Fruit fly (Drosophila melanogaster) whole organism, embryonic: ENCODE results near the gene CG17283.

Source experiments
- Adf1 ChIP-seq: fragments of 200-800 bp; sonication (Bioruptor generic); IDR thresholded peaks from 2 replicates; pipeline ENCODE4 v1.3.6; 2022; ENCODE audit warnings: missing biosample characterization, missing genetic modification characterization
- CG11560 ChIP-seq: fragments of 200-800 bp; sonication (Bioruptor generic); IDR thresholded peaks from 3 replicates; pipeline ENCODE4 v1.3.6; 2022; ENCODE audit warnings: missing biosample characterization, missing genetic modification characterization
- CG12942 ChIP-seq: fragments of 200-800 bp; sonication (Bioruptor generic); optimal IDR thresholded peaks from 3 replicates; lab custom pipeline; 2016; ENCODE audit warnings: missing biosample characterization, missing genetic modification characterization
- CG1529 ChIP-seq: fragments of 200-800 bp; sonication (Bioruptor generic); optimal IDR thresholded peaks from 3 replicates; lab custom pipeline; 2018; ENCODE audit warnings: missing biosample characterization, missing genetic modification characterization
- CG15601 ChIP-seq: fragments of 200-800 bp; sonication (Bioruptor generic); optimal IDR thresholded peaks from 3 replicates; lab custom pipeline; 2019; ENCODE audit warnings: missing biosample characterization, mild to moderate bottlenecking, missing genetic modification characterization, moderate library complexity
- CG18011 ChIP-seq: fragments of 200-800 bp; sonication (Bioruptor generic); optimal IDR thresholded peaks from 2 replicates; lab custom pipeline; 2017; ENCODE audit warnings: missing biosample characterization, missing genetic modification characterization, mild to moderate bottlenecking, moderate library complexity, missing genotype
- CG2116 ChIP-seq: fragments of 200-800 bp; sonication (Bioruptor generic); optimal IDR thresholded peaks from 3 replicates; lab custom pipeline; 2018; ENCODE audit warnings: missing biosample characterization, mild to moderate bottlenecking, missing genetic modification characterization
- CG31365 ChIP-seq: fragments of 200-800 bp; sonication (Bioruptor generic); optimal IDR thresholded peaks from 2 replicates; lab custom pipeline; 2018; ENCODE audit warnings: missing biosample characterization, mild to moderate bottlenecking, missing genetic modification characterization
- CG34422 ChIP-seq: fragments of 200-800 bp; sonication (Bioruptor generic); IDR thresholded peaks from 3 replicates; pipeline ENCODE4 v1.3.6; 2022; ENCODE audit warnings: missing biosample characterization, missing genetic modification characterization
- CG42726 ChIP-seq: fragments of 200-800 bp; sonication (Bioruptor generic); IDR thresholded peaks from 2 replicates; pipeline ENCODE4 v1.3.6; 2022; ENCODE audit warnings: missing biosample characterization, missing genetic modification characterization; ENCODE audit not compliant: partially characterized antibody
- CG4282 ChIP-seq: fragments of 200-800 bp; sonication (Bioruptor generic); optimal IDR thresholded peaks from 2 replicates; lab custom pipeline; 2016; ENCODE audit warnings: missing biosample characterization, missing genetic modification characterization
- CG4360 ChIP-seq: fragments of 200-800 bp; sonication (Bioruptor generic); IDR thresholded peaks from 2 replicates; pipeline ENCODE4 v1.3.6; 2022; ENCODE audit warnings: missing biosample characterization, missing genetic modification characterization
- CG7745 ChIP-seq: fragments of 200-800 bp; sonication (Bioruptor generic); optimal IDR thresholded peaks from 2 replicates; lab custom pipeline; 2018; ENCODE audit warnings: missing biosample characterization, mild to moderate bottlenecking, missing genetic modification characterization, moderate library complexity
- CG8290 ChIP-seq, 3 experiments: fragments of 200-800 bp; sonication (Bioruptor generic); optimal IDR thresholded peaks; 2 replicates each; lab custom pipeline; 2016 to 2019; ENCODE audit warnings: missing biosample characterization in 3 of 3, missing genetic modification characterization in 3 of 3, mild to moderate bottlenecking in 2 of 3, moderate library complexity in 1 of 3
- CG8359 ChIP-seq: fragments of 200-800 bp; sonication (Bioruptor generic); optimal IDR thresholded peaks from 2 replicates; lab custom pipeline; 2017; ENCODE audit warnings: missing biosample characterization, mild to moderate bottlenecking, missing genetic modification characterization, borderline replicate concordance
- D ChIP-seq, 2 experiments: fragments of 200-800 bp in 1 of 2; fragments of >200 bp in 1 of 2; sonication (Bioruptor generic) in 1 of 2; optimal IDR thresholded peaks; 2 replicates in 1 of 2; 3 replicates in 1 of 2; lab custom pipeline; 2017; ENCODE audit warnings: mild to moderate bottlenecking in 1 of 2, missing biosample characterization in 1 of 2, missing genetic modification characterization in 1 of 2, missing genetic modification reagents in 1 of 2
- Dek ChIP-seq: fragments of 200-800 bp; sonication (Bioruptor generic); optimal IDR thresholded peaks from 3 replicates; lab custom pipeline; 2019; ENCODE audit warnings: missing biosample characterization, mild to moderate bottlenecking, missing genetic modification characterization, moderate library complexity
- Dip2 ChIP-seq: fragments of 200-800 bp; sonication (Bioruptor generic); IDR thresholded peaks from 2 replicates; pipeline ENCODE4 v1.3.6; 2022; ENCODE audit warnings: missing biosample characterization, missing genetic modification characterization
- Dref ChIP-seq: fragments of 200-800 bp; sonication (Bioruptor generic); IDR thresholded peaks from 2 replicates; pipeline ENCODE4 v1.3.6; 2022; ENCODE audit warnings: missing biosample characterization, missing genetic modification characterization
- Eip74EF ChIP-seq, 2 experiments: fragments of 200-800 bp in 1 of 2; fragments of >200 bp in 1 of 2; sonication (Bioruptor generic) in 1 of 2; optimal IDR thresholded peaks; 2 replicates each; lab custom pipeline; 2017 to 2019; ENCODE audit warnings: missing biosample characterization in 2 of 2, missing genetic modification characterization in 2 of 2, mild to moderate bottlenecking in 1 of 2, moderate library complexity in 1 of 2
- Gsc ChIP-seq: fragments of 200-800 bp; sonication (Bioruptor generic); IDR thresholded peaks from 2 replicates; pipeline ENCODE4 v1.3.6; 2022; ENCODE audit warnings: missing biosample characterization, missing genetic modification characterization
- Hsf ChIP-seq: fragments of 200-800 bp; sonication (Bioruptor generic); optimal IDR thresholded peaks from 3 replicates; lab custom pipeline; 2016; ENCODE audit warnings: missing biosample characterization, missing genetic modification characterization
- MESR4 ChIP-seq: fragments of 200-800 bp; sonication (Bioruptor generic); optimal IDR thresholded peaks from 2 replicates; lab custom pipeline; 2018; ENCODE audit warnings: missing biosample characterization, mild to moderate bottlenecking, missing genetic modification characterization, moderate library complexity
- NC2β ChIP-seq: fragments of 200-800 bp; sonication (Bioruptor generic); optimal IDR thresholded peaks from 2 replicates; lab custom pipeline; 2016; ENCODE audit warnings: missing biosample characterization, missing genetic modification characterization
- Ptx1 ChIP-seq: fragments of 200-800 bp; sonication (Bioruptor generic); IDR thresholded peaks from 2 replicates; pipeline ENCODE4 v1.3.6; 2022; ENCODE audit warnings: missing biosample characterization, missing genetic modification characterization
- Sin3A ChIP-seq: fragments of >200 bp; optimal IDR thresholded peaks from 2 replicates; lab custom pipeline; 2018
- Sox102F ChIP-seq: fragments of 200-800 bp; sonication (Bioruptor generic); optimal IDR thresholded peaks from 2 replicates; lab custom pipeline; 2018; ENCODE audit warnings: missing biosample characterization, mild to moderate bottlenecking, missing genetic modification characterization, moderate library complexity
- Stat92E ChIP-seq, 3 experiments: fragments of >200 bp in 2 of 3; fragments of 200-800 bp in 1 of 3; sonication (Bioruptor generic) in 1 of 3; optimal IDR thresholded peaks; 2 replicates each; lab custom pipeline; 2017 to 2019; ENCODE audit warnings: missing biosample characterization in 3 of 3, missing genetic modification characterization in 3 of 3, mild to moderate bottlenecking in 1 of 3, moderate library complexity in 1 of 3
- Taf1 ChIP-seq: fragments of 200-800 bp; sonication (Bioruptor generic); IDR thresholded peaks from 2 replicates; pipeline ENCODE4 v1.3.6; 2022; ENCODE audit warnings: missing biosample characterization, missing genetic modification characterization
- YL-1 ChIP-seq: fragments of 200-800 bp; sonication (Bioruptor generic); optimal IDR thresholded peaks from 3 replicates; lab custom pipeline; 2017; ENCODE audit warnings: missing biosample characterization, mild to moderate bottlenecking, missing genetic modification characterization
- ab ChIP-seq: fragments of 200-800 bp; sonication (Bioruptor generic); optimal IDR thresholded peaks from 2 replicates; lab custom pipeline; 2016; ENCODE audit warnings: missing biosample characterization, missing genetic modification characterization
- aop ChIP-seq: fragments of 200-800 bp; sonication (Bioruptor generic); IDR thresholded peaks from 2 replicates; pipeline ENCODE4 v1.3.6; 2022; ENCODE audit warnings: missing biosample characterization, missing genetic modification characterization
- bbx ChIP-seq: fragments of 200-800 bp; sonication (Bioruptor generic); IDR thresholded peaks from 2 replicates; pipeline ENCODE4 v1.3.6; 2022; ENCODE audit warnings: missing biosample characterization, missing genetic modification characterization; ENCODE audit not compliant: partially characterized antibody
- cad ChIP-seq: fragments of >200 bp; optimal IDR thresholded peaks from 2 replicates; lab custom pipeline; 2017; ENCODE audit warnings: missing biosample characterization, missing genetic modification characterization
- cwo ChIP-seq: fragments of 200-800 bp; sonication (Bioruptor generic); optimal IDR thresholded peaks from 3 replicates; lab custom pipeline; 2017; ENCODE audit warnings: missing biosample characterization, missing genetic modification characterization, mild to moderate bottlenecking, moderate library complexity, missing genetic modification reagents
- dati ChIP-seq: fragments of 200-800 bp; sonication (Bioruptor generic); IDR thresholded peaks from 2 replicates; pipeline ENCODE4 v1.3.6; 2022; ENCODE audit warnings: missing biosample characterization, missing genetic modification characterization
- disco-r ChIP-seq: fragments of 200-800 bp; sonication (Bioruptor generic); optimal IDR thresholded peaks from 2 replicates; lab custom pipeline; 2016; ENCODE audit warnings: missing biosample characterization, missing genetic modification characterization
- dysf ChIP-seq: fragments of 200-800 bp; sonication (Bioruptor generic); IDR thresholded peaks from 3 replicates; pipeline ENCODE4 v1.3.6; 2022; ENCODE audit warnings: missing biosample characterization, missing genetic modification characterization
- emc ChIP-seq: fragments of 200-800 bp; sonication (Bioruptor generic); optimal IDR thresholded peaks from 2 replicates; lab custom pipeline; 2016; ENCODE audit warnings: missing biosample characterization, missing genetic modification characterization
- insv ChIP-seq, 2 experiments: fragments of 200-800 bp; sonication (Bioruptor generic); optimal IDR thresholded peaks; 3 replicates each; lab custom pipeline; 2016 to 2018; ENCODE audit warnings: missing biosample characterization in 2 of 2, missing genetic modification characterization in 2 of 2
- nau ChIP-seq: fragments of 200-800 bp; sonication (Bioruptor generic); optimal IDR thresholded peaks from 3 replicates; lab custom pipeline; 2017; ENCODE audit warnings: missing biosample characterization, mild to moderate bottlenecking, missing genetic modification characterization, missing genetic modification reagents
- pzg ChIP-seq: fragments of 200-800 bp; sonication (Bioruptor generic); optimal IDR thresholded peaks from 3 replicates; lab custom pipeline; 2018; ENCODE audit warnings: missing biosample characterization, mild to moderate bottlenecking, missing genetic modification characterization, moderate library complexity
- run ChIP-seq: fragments of 200-800 bp; sonication (Bioruptor generic); optimal IDR thresholded peaks from 3 replicates; lab custom pipeline; 2018; ENCODE audit warnings: missing biosample characterization, mild to moderate bottlenecking, missing genetic modification characterization
- schlank ChIP-seq: fragments of 200-800 bp; sonication (Bioruptor generic); optimal IDR thresholded peaks from 2 replicates; lab custom pipeline; 2018; ENCODE audit warnings: missing biosample characterization, mild to moderate bottlenecking, missing genetic modification characterization
- ssp ChIP-seq: fragments of 200-800 bp; sonication (Bioruptor generic); IDR thresholded peaks from 2 replicates; pipeline ENCODE4 v1.3.6; 2022; ENCODE audit warnings: missing biosample characterization, missing genetic modification characterization
- tio ChIP-seq: fragments of 200-800 bp; sonication (Bioruptor generic); optimal IDR thresholded peaks from 2 replicates; lab custom pipeline; 2017; ENCODE audit warnings: missing biosample characterization, missing genetic modification characterization, inconsistent platforms
- tll ChIP-seq, 2 experiments: fragments of 200-800 bp in 1 of 2; fragments of >200 bp in 1 of 2; sonication (Bioruptor generic) in 1 of 2; optimal IDR thresholded peaks; 2 replicates each; lab custom pipeline; 2017 to 2019; ENCODE audit warnings: missing biosample characterization in 2 of 2, missing genetic modification characterization in 2 of 2, mild to moderate bottlenecking in 1 of 2, moderate library complexity in 1 of 2
- unpg ChIP-seq: fragments of 200-800 bp; sonication (Bioruptor generic); optimal IDR thresholded peaks from 3 replicates; lab custom pipeline; 2018; ENCODE audit warnings: missing biosample characterization, mild to moderate bottlenecking, missing genetic modification characterization, moderate library complexity
- wdn ChIP-seq: fragments of 200-800 bp; sonication (Bioruptor generic); IDR thresholded peaks from 2 replicates; pipeline ENCODE4 v1.3.6; 2022; ENCODE audit warnings: missing biosample characterization, missing genetic modification characterization
- wek ChIP-seq: fragments of 200-800 bp; sonication (Bioruptor generic); optimal IDR thresholded peaks from 3 replicates; lab custom pipeline; 2018; ENCODE audit warnings: missing biosample characterization, mild to moderate bottlenecking, missing genetic modification characterization, moderate library complexity

The CG17283 gene

dm6 chr3R:17400675-17401118 lies 7.0 kb upstream of the CG17283 start (continued):
- no peak for TF ChIP-seq tll (GFP tag; optimal IDR thresholded peaks at IDR 0.05; lab: Kevin White, UChicago)
- TF ChIP-seq Dref, result no peak
- no peak for TF ChIP-seq CG4282
- no peak for TF ChIP-seq ab (GFP tag; lab: Kevin White, UChicago)
- no peak for TF ChIP-seq CG11560 (tag; lab: Robert Waterston, UW)
- TF ChIP-seq MESR4 (GFP tag; lab: Kevin White, UChicago), result no peak
- no peak for TF ChIP-seq CG4360 (GFP tag; lab: Robert Waterston, UW)
- no peak for TF ChIP-seq CG1529
- TF ChIP-seq CG34422 (GFP tag; lab: Robert Waterston, UW), result peak; percentile 24; the same call in 1 of the 3 replicates
- TF ChIP-seq Hsf, result no peak
- TF ChIP-seq dati, result no peak
- TF ChIP-seq wdn, result no peak
- no peak for TF ChIP-seq tio (GFP tag; lab: Kevin White, UChicago)
- TF ChIP-seq wek, result no peak
- TF ChIP-seq CG18011, result no peak
- TF ChIP-seq CG8359 (GFP tag; lab: Kevin White, UChicago), result peak; percentile 50
- TF ChIP-seq aop (GFP tag; lab: Robert Waterston, UW), result no peak
- TF ChIP-seq Ptx1 (GFP tag; lab: Robert Waterston, UW), result peak; percentile 43; the same call in 1 of the 2 replicates
- TF ChIP-seq ssp, result no peak
- TF ChIP-seq CG2116 (GFP tag; lab: Kevin White, UChicago), result no peak
- TF ChIP-seq Stat92E (GFP tag; optimal IDR thresholded peaks at IDR 0.05; lab: Kevin White, UChicago), result no peak
- TF ChIP-seq run (tag; lab: Kevin White, UChicago), result no peak
- no peak for TF ChIP-seq Dek (tag; lab: Kevin White, UChicago)
- no peak for TF ChIP-seq D (optimal IDR thresholded peaks at IDR 0.05; lab: Kevin White, UChicago)
- peak; percentile 67 for TF ChIP-seq D (GFP tag; optimal IDR thresholded peaks at IDR 0.05; lab: Kevin White, UChicago)
- no peak for TF ChIP-seq Gsc
- TF ChIP-seq Dip2 (GFP tag; lab: Robert Waterston, UW), result no peak
- no peak for TF ChIP-seq cad (GFP tag; lab: Kevin White, UChicago)
- TF ChIP-seq nau (GFP tag; lab: Kevin White, UChicago), result peak; percentile 56
- no peak for TF ChIP-seq CG12942 (GFP tag; lab: Kevin White, UChicago)
- TF ChIP-seq Sin3A (lab: Kevin White, UChicago), result no peak
- TF ChIP-seq Adf1 (GFP tag; lab: Robert Waterston, UW), result no peak
- TF ChIP-seq Taf1 (GFP tag; lab: Robert Waterston, UW), result no peak
- no peak for TF ChIP-seq bbx (GFP tag; lab: Robert Waterston, UW)
- no peak for TF ChIP-seq YL-1
- TF ChIP-seq dysf (GFP tag; lab: Robert Waterston, UW), result peak; percentile 55; the same call in 2 of the 3 replicates
- TF ChIP-seq pzg (GFP tag; lab: Kevin White, UChicago), result no peak
- no peak for TF ChIP-seq cwo (GFP tag; lab: Kevin White, UChicago)
- no peak for TF ChIP-seq disco-r (GFP tag; lab: Kevin White, UChicago)
- no peak for TF ChIP-seq insv (GFP tag; optimal IDR thresholded peaks at IDR 0.05; lab: Kevin White, UChicago)
- TF ChIP-seq emc, result no peak
- peak; percentile 52 for TF ChIP-seq unpg (GFP tag; lab: Kevin White, UChicago)
- no peak for TF ChIP-seq CG42726 (GFP tag; lab: Robert Waterston, UW)
- TF ChIP-seq CG31365 (tag; lab: Kevin White, UChicago), result no peak
- TF ChIP-seq schlank (tag; lab: Kevin White, UChicago), result no peak
- TF ChIP-seq CG8290 (GFP tag; optimal IDR thresholded peaks at IDR 0.05; lab: Kevin White, UChicago), result no peak
- TF ChIP-seq CG8290 (tag; optimal IDR thresholded peaks at IDR 0.05; lab: Kevin White, UChicago), result no peak
- peak; percentile 3 for TF ChIP-seq Sox102F
- peak in 1 of 2 experiments; percentile 81 for TF ChIP-seq Eip74EF (GFP tag; optimal IDR thresholded peaks at IDR 0.05; lab: Kevin White, UChicago)
- no peak for TF ChIP-seq CG15601 (tag; lab: Kevin White, UChicago)
- TF ChIP-seq CG7745 (tag; lab: Kevin White, UChicago), result no peak
- no peak for TF ChIP-seq NC2β (GFP tag; lab: Kevin White, UChicago)
